Fruit fly (Drosophila melanogaster) whole organism, adult: ENCODE measurements around the gene CG1965.

Experiments used
- CG11617 ChIP-seq: fragments of 200-800 bp; sonication (Bioruptor generic); optimal IDR thresholded peaks from 2 replicates; lab custom pipeline; 2017; ENCODE audit warnings: mild to moderate bottlenecking, missing biosample characterization, missing genetic modification reagents, missing genetic modification characterization
- CG12768 ChIP-seq: fragments of 200-800 bp; sonication (Bioruptor generic); optimal IDR thresholded peaks from 2 replicates; lab custom pipeline; 2017; ENCODE audit warnings: missing biosample characterization, missing genetic modification characterization, mild to moderate bottlenecking, moderate library complexity, missing genetic modification reagents
- CG14711 ChIP-seq: fragments of 200-800 bp; sonication (Bioruptor generic); optimal IDR thresholded peaks from 2 replicates; lab custom pipeline; 2018; ENCODE audit warnings: missing biosample characterization, mild to moderate bottlenecking, missing genetic modification characterization, moderate library complexity
- CG1620 ChIP-seq: fragments of 200-800 bp; sonication (Bioruptor generic); optimal IDR thresholded peaks from 2 replicates; lab custom pipeline; 2016; ENCODE audit warnings: missing biosample characterization, missing genetic modification characterization
- CG33017 ChIP-seq: fragments of 200-800 bp; sonication (Bioruptor generic); optimal IDR thresholded peaks from 2 replicates; lab custom pipeline; 2018; ENCODE audit warnings: missing biosample characterization, mild to moderate bottlenecking, missing genetic modification characterization, moderate library complexity
- CG5204 ChIP-seq: fragments of 200-800 bp; sonication (Bioruptor generic); optimal IDR thresholded peaks from 2 replicates; lab custom pipeline; 2016; ENCODE audit warnings: missing biosample characterization, missing genetic modification characterization
- CG7045 ChIP-seq: fragments of 200-800 bp; sonication (Bioruptor generic); optimal IDR thresholded peaks from 2 replicates; lab custom pipeline; 2017; ENCODE audit warnings: missing biosample characterization, mild to moderate bottlenecking, missing genetic modification characterization
- CG7101 ChIP-seq: fragments of 200-800 bp; sonication (Bioruptor generic); optimal IDR thresholded peaks from 2 replicates; lab custom pipeline; 2018; ENCODE audit warnings: missing biosample characterization, mild to moderate bottlenecking, missing genetic modification characterization, moderate library complexity
- Clk ChIP-seq: fragments of 200-800 bp; sonication (Bioruptor generic); optimal IDR thresholded peaks from 2 replicates; lab custom pipeline; 2017; ENCODE audit warnings: missing biosample characterization, missing genetic modification characterization
- Crg-1 ChIP-seq: fragments of 200-800 bp; sonication (Bioruptor generic); optimal IDR thresholded peaks from 2 replicates; lab custom pipeline; 2016; ENCODE audit warnings: missing biosample characterization, missing genetic modification characterization
- Hr96 ChIP-seq: fragments of 200-800 bp; sonication (Bioruptor generic); optimal IDR thresholded peaks from 2 replicates; lab custom pipeline; 2016; ENCODE audit warnings: missing biosample characterization, missing genetic modification characterization
- Mnt ChIP-seq: fragments of 200-800 bp; sonication (Bioruptor generic); optimal IDR thresholded peaks from 2 replicates; lab custom pipeline; 2016; ENCODE audit warnings: missing biosample characterization, mild to moderate bottlenecking, missing genetic modification characterization
- bab1 ChIP-seq: fragments of 200-800 bp; sonication (Bioruptor generic); optimal IDR thresholded peaks from 3 replicates; lab custom pipeline; 2019; ENCODE audit warnings: missing biosample characterization, mild to moderate bottlenecking, missing genetic modification characterization, moderate library complexity
- cic ChIP-seq: fragments of 200-800 bp; sonication (Bioruptor generic); optimal IDR thresholded peaks from 2 replicates; lab custom pipeline; 2017; ENCODE audit warnings: missing biosample characterization, mild to moderate bottlenecking, missing genetic modification characterization, moderate library complexity
- cnc ChIP-seq, 2 experiments: fragments of >200 bp; optimal IDR thresholded peaks; 2 replicates each; lab custom pipeline; 2017
- kay ChIP-seq: fragments of 200-800 bp; sonication (Bioruptor generic); peaks from one replicate; lab custom pipeline; 2016; ENCODE audit warnings: missing biosample characterization, missing genetic modification characterization, borderline replicate concordance
- ovo ChIP-seq: fragments of 200-800 bp; sonication (Bioruptor generic); optimal IDR thresholded peaks from 2 replicates; lab custom pipeline; 2016; ENCODE audit warnings: missing biosample characterization, missing genetic modification characterization
- pad ChIP-seq: fragments of 200-800 bp; sonication (Bioruptor generic); optimal IDR thresholded peaks from 3 replicates; lab custom pipeline; 2017; ENCODE audit warnings: missing biosample characterization, missing genetic modification characterization, mild to moderate bottlenecking, moderate library complexity, missing genetic modification reagents
- tj ChIP-seq: fragments of 200-800 bp; sonication (Bioruptor generic); optimal IDR thresholded peaks from 3 replicates; lab custom pipeline; 2017; ENCODE audit warnings: missing biosample characterization, mild to moderate bottlenecking, missing genetic modification characterization, moderate library complexity
- toe ChIP-seq: fragments of 200-800 bp; sonication (Bioruptor generic); optimal IDR thresholded peaks from 2 replicates; lab custom pipeline; 2016; ENCODE audit warnings: missing biosample characterization, missing genetic modification characterization

Gene CG1965

dm6 chr3R:7081972-7082371 lies 14.8 kb downstream of the CG1965 start, which contains the start of gene Dpck:
TSS of gene Dpck (plus strand) at chr3R:7082182.
- TF ChIP-seq CG1620 (peak; percentile 39), cnc (optimal IDR thresholded peaks at IDR 0.05; lab: Kevin White, UChicago) (no peak), CG14711 (tag; lab: Kevin White, UChicago) (no peak), Mnt (GFP tag; lab: Kevin White, UChicago) (peak; percentile 32), bab1 (GFP tag; lab: Kevin White, UChicago) (peak; percentile 68), Hr96 (GFP tag; lab: Kevin White, UChicago) (no peak), CG11617 (GFP tag; lab: Kevin White, UChicago) (peak; percentile 17), cic (peak; percentile 3), kay (GFP tag; lab: Kevin White, UChicago) (no peak), CG7101 (tag; lab: Kevin White, UChicago) (peak; percentile 23), ovo (no peak), tj (GFP tag; lab: Kevin White, UChicago) (peak; percentile 3), CG12768 (GFP tag; lab: Kevin White, UChicago) (peak; percentile 42), toe (GFP tag; lab: Kevin White, UChicago) (peak; percentile 55), CG33017 (tag; lab: Kevin White, UChicago) (no peak), CG7045 (GFP tag; lab: Kevin White, UChicago) (no peak), Crg-1 (GFP tag; lab: Kevin White, UChicago) (no peak), Clk (GFP tag; lab: Kevin White, UChicago) (no peak), pad (no peak), CG5204 (GFP tag; lab: Kevin White, UChicago) (no peak)

DNA sequence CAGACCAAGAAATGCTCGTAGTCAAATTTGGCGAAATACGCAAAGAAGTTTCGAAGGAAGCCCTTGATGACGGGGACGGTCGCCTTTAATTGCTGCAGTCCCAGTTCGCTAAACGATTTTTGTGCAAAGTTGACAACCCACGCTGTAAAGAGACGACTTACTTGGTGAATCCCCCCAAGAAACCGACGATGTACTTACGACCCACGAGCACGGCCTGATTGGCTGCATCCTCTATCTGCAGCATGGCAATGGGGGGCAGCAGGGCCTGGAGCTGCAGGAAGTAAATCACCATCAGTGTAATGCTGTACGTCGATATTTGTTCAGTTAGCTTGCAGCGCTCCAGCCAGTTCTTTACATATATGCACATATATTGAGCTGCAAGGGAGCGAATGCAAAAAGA lies 16.5 kb downstream of the CG1965 start:
- TF ChIP-seq CG33017 (tag; lab: Kevin White, UChicago), result no peak
- TF ChIP-seq CG5204 (GFP tag; lab: Kevin White, UChicago), result no peak
- TF ChIP-seq Hr96 (GFP tag; lab: Kevin White, UChicago), result no peak
- TF ChIP-seq toe (GFP tag; lab: Kevin White, UChicago), result no peak
- TF ChIP-seq CG12768 (GFP tag; lab: Kevin White, UChicago), result no peak
- no peak for TF ChIP-seq CG7101 (tag; lab: Kevin White, UChicago)
- no peak for TF ChIP-seq CG1620
- no peak for TF ChIP-seq bab1 (GFP tag; lab: Kevin White, UChicago)
- TF ChIP-seq kay (GFP tag; lab: Kevin White, UChicago), result no peak
- TF ChIP-seq Clk (GFP tag; lab: Kevin White, UChicago), result no peak
- no peak for TF ChIP-seq Mnt (GFP tag; lab: Kevin White, UChicago)
- TF ChIP-seq Crg-1 (GFP tag; lab: Kevin White, UChicago), result no peak
- TF ChIP-seq ovo, result no peak
- no peak for TF ChIP-seq tj (GFP tag; lab: Kevin White, UChicago)
- no peak for TF ChIP-seq cic
- TF ChIP-seq cnc (optimal IDR thresholded peaks at IDR 0.05; lab: Kevin White, UChicago), result no peak
- no peak for TF ChIP-seq CG11617 (GFP tag; lab: Kevin White, UChicago)

DNA sequence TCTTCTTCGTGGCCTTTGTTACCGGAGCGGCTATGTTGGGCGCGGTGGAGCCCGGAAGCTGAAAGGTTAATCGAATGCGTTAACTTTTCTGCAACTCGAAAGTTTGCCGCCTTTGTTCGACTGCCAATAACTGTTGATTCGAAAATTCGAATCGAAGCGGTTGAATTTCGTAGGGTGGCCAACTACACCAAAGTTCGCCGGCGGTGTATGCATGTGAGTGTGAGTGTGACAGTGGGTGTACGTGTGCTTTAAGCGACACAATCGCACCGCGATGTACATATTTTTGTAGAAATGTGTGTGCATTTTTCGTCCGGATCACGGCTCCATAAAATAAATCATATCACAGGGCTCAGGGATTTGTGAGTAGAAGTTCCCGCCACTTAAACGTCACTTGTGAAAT lies 18.3 kb downstream of the CG1965 start:
- TF ChIP-seq CG33017 (tag; lab: Kevin White, UChicago) (no peak), CG14711 (tag; lab: Kevin White, UChicago) (peak; percentile 87), tj (GFP tag; lab: Kevin White, UChicago) (no peak)

DNA sequence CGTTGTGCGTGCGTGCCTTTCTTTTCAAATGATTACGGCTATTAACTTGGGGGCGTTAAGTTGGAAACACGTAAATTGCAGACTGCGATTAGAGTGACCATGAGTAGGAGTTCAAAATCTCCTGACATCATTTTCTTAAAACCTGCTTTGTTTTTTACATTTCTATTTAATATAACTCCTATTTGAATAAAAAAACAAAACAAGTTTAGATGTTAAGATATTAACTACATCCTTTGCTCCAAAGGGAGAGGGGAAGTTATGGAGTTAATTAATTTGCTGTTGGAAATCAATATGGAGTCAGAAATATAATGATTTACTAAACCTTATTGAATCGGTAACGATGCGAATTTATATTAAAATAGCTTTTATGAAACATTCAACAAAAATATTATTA lies 18.8 kb downstream of the CG1965 start, which contains the start of gene Tailor:
Gene Tailor, minus strand, starts transcription at position 101 of the 394 bp plus-strand sequence.
- TF ChIP-seq cnc (optimal IDR thresholded peaks at IDR 0.05; lab: Kevin White, UChicago), result no peak
- no peak for TF ChIP-seq CG5204 (GFP tag; lab: Kevin White, UChicago)
- no peak for TF ChIP-seq CG11617 (GFP tag; lab: Kevin White, UChicago)
- no peak for TF ChIP-seq bab1 (GFP tag; lab: Kevin White, UChicago)

DNA sequence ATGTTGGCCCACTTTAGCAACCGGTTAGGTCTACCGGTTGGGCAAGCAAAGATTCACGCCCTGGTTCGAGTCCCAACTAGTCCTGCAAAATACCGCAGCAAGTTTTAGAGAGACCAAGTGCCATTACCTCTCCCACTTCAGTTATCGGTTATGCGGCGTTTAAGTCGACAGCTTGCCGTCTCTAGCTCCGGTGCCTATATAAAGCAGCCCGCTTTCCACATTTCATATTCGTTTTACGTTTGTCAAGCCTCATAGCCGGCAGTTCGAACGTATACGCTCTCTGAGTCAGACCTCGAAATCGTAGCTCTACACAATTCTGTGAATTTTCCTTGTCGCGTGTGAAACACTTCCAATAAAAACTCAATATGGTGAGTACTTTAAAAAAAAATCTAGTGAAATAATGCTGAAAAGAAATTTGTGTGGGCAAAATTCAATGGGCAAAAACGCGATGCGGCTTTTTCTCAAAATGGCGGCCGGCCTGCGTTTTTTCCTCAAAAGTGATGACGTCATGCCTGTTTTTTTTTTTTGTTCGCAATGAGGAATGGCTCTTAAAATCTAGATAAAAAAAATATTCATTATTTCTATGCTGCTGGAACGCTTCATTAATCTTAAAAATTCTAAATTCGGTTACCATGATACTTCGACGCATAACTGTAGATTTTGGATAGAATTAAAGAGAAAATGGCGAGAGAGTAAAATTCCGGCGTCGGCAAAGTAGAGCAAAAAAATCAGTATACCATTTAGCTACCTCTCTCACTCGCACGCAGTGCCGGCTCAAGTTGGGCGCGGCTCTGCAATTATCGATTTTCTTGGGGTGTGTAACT lies 19.4 kb downstream of the CG1965 start, which contains the start of gene alphaTub84B:
Gene alphaTub84B, plus strand, starts transcription at position 223 of the 824 bp plus-strand sequence.
- TF ChIP-seq CG5204 (GFP tag; lab: Kevin White, UChicago) (no peak), Hr96 (GFP tag; lab: Kevin White, UChicago) (peak; percentile 80), kay (GFP tag; lab: Kevin White, UChicago) (no peak), ovo (no peak), cic (peak; percentile 86), CG7101 (tag; lab: Kevin White, UChicago) (peak; percentile 61), toe (GFP tag; lab: Kevin White, UChicago) (no peak), Crg-1 (GFP tag; lab: Kevin White, UChicago) (peak; percentile 84), tj (GFP tag; lab: Kevin White, UChicago) (peak; percentile 73), Mnt (GFP tag; lab: Kevin White, UChicago) (peak; percentile 91), CG14711 (tag; lab: Kevin White, UChicago) (peak; percentile 51), Clk (GFP tag; lab: Kevin White, UChicago) (no peak), bab1 (GFP tag; lab: Kevin White, UChicago) (peak; percentile 79), CG11617 (GFP tag; lab: Kevin White, UChicago) (peak; percentile 73), pad (no peak), CG7045 (GFP tag; lab: Kevin White, UChicago) (peak; percentile 37), CG1620 (peak; percentile 59), CG12768 (GFP tag; lab: Kevin White, UChicago) (peak; percentile 43), cnc (optimal IDR thresholded peaks at IDR 0.05; lab: Kevin White, UChicago) (peak in 1 of 2 experiments; percentile 10), CG33017 (tag; lab: Kevin White, UChicago) (peak; percentile 66)
